Worm (Caenorhabditis elegans): ENCODE results near the gene gldi-8.

gldi-8 gene

DNA sequence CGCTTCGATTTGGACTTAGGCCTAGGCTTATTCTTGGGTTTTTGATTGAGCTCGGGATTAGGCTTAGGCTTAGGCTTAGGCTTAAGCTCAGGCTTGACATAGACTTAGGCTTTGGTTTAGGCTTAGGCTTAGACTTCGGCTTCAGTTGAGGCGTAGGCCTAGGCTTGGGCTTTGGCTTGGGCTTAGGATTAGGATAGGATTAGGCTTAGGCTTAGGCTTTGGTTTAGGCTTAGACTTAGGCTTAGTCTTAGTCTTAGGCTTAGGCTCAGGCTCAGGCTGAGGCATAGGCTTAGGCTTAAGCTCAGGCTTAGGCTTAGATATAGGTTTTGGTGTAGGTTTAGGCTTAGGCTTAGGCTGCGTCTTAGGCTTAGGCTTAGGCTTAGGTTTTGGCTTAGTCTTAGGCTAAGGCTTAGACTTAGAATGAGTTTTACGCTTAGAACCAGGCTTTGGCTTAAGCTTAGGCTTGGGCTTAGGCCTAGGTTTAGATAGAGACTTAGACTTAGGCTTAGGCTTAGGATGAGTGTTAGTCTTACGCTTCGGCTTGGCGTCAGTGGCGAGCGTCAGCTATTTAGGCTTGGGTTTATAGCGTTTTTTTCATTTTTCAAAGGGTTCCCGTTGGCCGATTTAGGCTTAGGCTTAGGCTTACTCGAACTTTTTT lies 43.1 kb upstream of the gldi-8 start:
- TF ChIP-seq F16B12.6 (tag; optimal IDR thresholded peaks at IDR 0.05) (no peak), pax-3 (tag; optimal IDR thresholded peaks at IDR 0.05) (no peak), nhr-85 (tag) (peak; percentile 54)

DNA sequence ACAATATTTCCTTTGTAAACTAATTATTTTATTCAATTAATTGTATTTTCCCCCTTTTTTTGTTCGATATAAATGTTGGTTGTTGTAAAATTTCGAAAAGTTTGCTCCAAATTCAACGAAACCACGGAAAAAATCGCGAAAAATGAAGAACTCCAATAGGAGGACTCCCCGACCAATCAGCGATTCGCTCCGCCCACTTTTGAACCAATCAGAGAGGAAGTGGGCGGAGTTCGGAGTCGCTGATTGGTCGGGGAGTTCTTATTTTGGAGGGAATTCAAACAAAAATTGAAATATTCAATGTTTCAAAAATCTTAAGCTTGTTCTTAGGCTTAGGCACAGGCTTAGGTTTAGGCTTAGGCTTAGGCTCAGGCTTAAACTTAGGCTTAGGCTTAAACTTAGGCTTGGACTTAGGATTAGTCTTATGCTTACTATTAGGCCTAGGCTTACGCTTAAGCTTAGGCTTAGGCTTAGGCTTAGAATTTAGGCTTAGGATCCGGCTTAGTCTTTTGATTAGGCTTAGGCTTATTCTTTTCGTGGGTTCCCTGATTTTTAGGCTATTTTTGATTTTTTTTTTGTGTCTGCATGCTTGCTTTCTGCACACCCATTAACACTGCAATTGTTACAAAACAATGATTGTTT lies 41.0 kb upstream of the gldi-8 start:
- TF ChIP-seq nhr-85 (tag) = peak; percentile 40
- no peak for TF ChIP-seq C04F5.9 (tag; optimal IDR thresholded peaks at IDR 0.05)

DNA sequence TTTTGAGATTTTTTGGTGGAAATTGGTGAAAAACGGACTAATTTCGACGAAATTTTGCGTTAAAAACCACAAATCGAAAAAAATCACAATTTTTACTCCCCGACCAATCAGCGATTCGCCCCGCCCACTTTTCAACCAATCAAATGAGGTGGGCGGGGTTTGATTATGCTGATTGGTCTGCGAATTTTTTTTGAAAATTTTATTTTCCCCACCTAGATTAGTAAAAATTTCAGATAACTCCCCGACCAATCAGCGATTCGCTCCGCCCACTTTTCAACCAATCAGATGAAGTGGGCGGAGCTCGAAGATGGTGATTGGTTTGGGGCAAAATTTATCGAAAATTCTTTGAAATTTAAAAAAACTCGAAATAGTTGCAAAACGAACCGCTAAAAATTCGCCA lies 39.7 kb upstream of the gldi-8 start:
- TF ChIP-seq tbx-2 (tag; optimal IDR thresholded peaks at IDR 0.05) = no peak
- no peak for TF ChIP-seq hlh-4 (tag; optimal IDR thresholded peaks at IDR 0.05)
- no peak for TF ChIP-seq lin-15B (tag; optimal IDR thresholded peaks at IDR 0.05)
- no peak for TF ChIP-seq ztf-4 (tag; optimal IDR thresholded peaks at IDR 0.05)
- TF ChIP-seq pax-3 (tag; optimal IDR thresholded peaks at IDR 0.05) = no peak
- no peak for TF ChIP-seq unc-98 (GFP tag; IDR thresholded peaks at IDR 0.05)
- TF ChIP-seq lin-39 (tag; optimal IDR thresholded peaks at IDR 0.05) = no peak
- TF ChIP-seq egl-13 (tag; optimal IDR thresholded peaks at IDR 0.05) = no peak
- no peak for TF ChIP-seq elt-2 (tag; optimal IDR thresholded peaks at IDR 0.05)
- no peak for TF ChIP-seq fkh-8 (tag; optimal IDR thresholded peaks at IDR 0.05)
- TF ChIP-seq nhr-77 (tag; optimal IDR thresholded peaks at IDR 0.05) = no peak
- no peak for TF ChIP-seq fkh-4 (tag; optimal IDR thresholded peaks at IDR 0.05; ENCODE audit: borderline replicate concordance)
- no peak for TF ChIP-seq pag-3 (tag; optimal IDR thresholded peaks at IDR 0.05; ENCODE audit: borderline replicate concordance, insufficient read depth)
- no peak for TF ChIP-seq grh-1 (GFP tag; IDR thresholded peaks at IDR 0.05)
- no peak for TF ChIP-seq dsc-1 (tag; optimal IDR thresholded peaks at IDR 0.05)
- TF ChIP-seq fos-1 (tag; optimal IDR thresholded peaks at IDR 0.05) = no peak
- TF ChIP-seq fkh-10 (GFP tag; optimal IDR thresholded peaks at IDR 0.05) = no peak
- no peak for TF ChIP-seq sup-37 (GFP tag; optimal IDR thresholded peaks at IDR 0.05)
- no peak for TF ChIP-seq blmp-1 (tag; optimal IDR thresholded peaks at IDR 0.05)
- no peak for TF ChIP-seq mab-9 (GFP tag; IDR thresholded peaks at IDR 0.05)

DNA sequence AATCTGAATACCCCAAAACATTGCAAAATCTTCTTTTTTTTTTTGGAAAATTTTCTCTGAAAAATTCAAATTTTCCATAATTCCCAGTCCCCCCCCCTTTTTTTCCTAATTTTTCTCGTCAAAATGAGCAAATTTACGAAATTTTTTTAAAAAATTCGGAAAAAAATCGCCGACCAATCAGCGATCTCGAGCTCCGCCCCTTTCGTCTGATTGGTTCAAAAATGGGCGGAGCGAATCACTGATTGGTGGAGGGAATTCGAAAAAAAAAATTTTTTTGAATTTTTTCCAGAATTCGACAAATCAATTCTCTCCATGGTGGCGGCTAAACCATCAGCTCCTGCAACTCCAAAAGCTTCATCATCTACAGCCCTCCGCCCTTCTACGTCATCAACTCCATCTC lies 39.1 kb upstream of the gldi-8 start:
- TF ChIP-seq fkh-4 (tag; optimal IDR thresholded peaks at IDR 0.05; ENCODE audit: borderline replicate concordance) = no peak
- no peak for TF ChIP-seq lir-3 (tag; optimal IDR thresholded peaks at IDR 0.05; ENCODE audit: poor library complexity)
- TF ChIP-seq mep-1 (tag; optimal IDR thresholded peaks at IDR 0.05) = no peak
- TF ChIP-seq lin-35 (GFP tag; optimal IDR thresholded peaks at IDR 0.05) = no peak
- no peak for TF ChIP-seq vab-15 (tag; optimal IDR thresholded peaks at IDR 0.05)
- no peak for TF ChIP-seq ceh-63 (GFP tag; optimal IDR thresholded peaks at IDR 0.05)
- TF ChIP-seq jun-1 (tag; optimal IDR thresholded peaks at IDR 0.05) = no peak
- TF ChIP-seq aha-1 (tag; optimal IDR thresholded peaks at IDR 0.05) = no peak
- TF ChIP-seq lin-39 (tag; optimal IDR thresholded peaks at IDR 0.05) = no peak
- TF ChIP-seq hlh-4 (tag; optimal IDR thresholded peaks at IDR 0.05) = no peak
- no peak for TF ChIP-seq tlp-1 (tag; optimal IDR thresholded peaks at IDR 0.05)
- no peak for TF ChIP-seq nhr-90 (tag; optimal IDR thresholded peaks at IDR 0.05; ENCODE audit: poor library complexity)
- TF ChIP-seq hpl-2 (GFP tag; optimal IDR thresholded peaks at IDR 0.05) = no peak

Data from whole organism, L1 larva.